Worm (Caenorhabditis elegans): ENCODE results near the gene C18B2.2.

- no peak for TF ChIP-seq F13H6.1 (tag; optimal IDR thresholded peaks at IDR 0.05)
- TF ChIP-seq ztf-11 (tag; optimal IDR thresholded peaks at IDR 0.05): no peak
- TF ChIP-seq fos-1 (tag; optimal IDR thresholded peaks at IDR 0.05): peak; percentile 98
- no peak for TF ChIP-seq ama-1 (optimal IDR thresholded peaks at IDR 0.05)
Measured at ce11 chrX:3576239-3576638, 47.0 kb upstream of the C18B2.2 start, which contains the start of gene ckc-1.
